Worm (Caenorhabditis elegans) whole organism, L1 larva: Measurements from ENCODE around the gene Y40A1A.3.

ENCODE experiments used
- fkh-10 ChIP-seq: sonication (generic microtip); optimal IDR thresholded peaks from 2 replicates; lab custom pipeline; 2017; ENCODE audit warnings: missing biosample characterization, missing genetic modification reagents, missing genetic modification characterization
- nhr-76 ChIP-seq: sonication (generic microtip); optimal IDR thresholded peaks from 2 replicates; lab custom pipeline; 2017; ENCODE audit warnings: missing biosample characterization, missing genetic modification characterization
- pag-3 ChIP-seq: sonication (generic microtip); optimal IDR thresholded peaks from 2 replicates; lab custom pipeline; 2017; ENCODE audit warnings: missing genetic modification characterization, mild to moderate bottlenecking, missing compliant biosample characterization, antibody characterized with exemption, borderline replicate concordance; ENCODE audit not compliant: insufficient read depth
- pax-3 ChIP-seq: fragments of 200-800 bp; sonication (Bioruptor generic); optimal IDR thresholded peaks from 2 replicates; lab custom pipeline; 2018; ENCODE audit warnings: mild to moderate bottlenecking, missing genetic modification characterization, moderate library complexity, missing compliant biosample characterization
- skn-1 ChIP-seq: fragments of 150-350 bp; optimal IDR thresholded peaks from 2 replicates; lab custom pipeline; 2014; ENCODE audit warnings: missing biosample characterization, missing genetic modification characterization
- unc-86 ChIP-seq: sonication (generic microtip); optimal IDR thresholded peaks from 2 replicates; lab custom pipeline; 2016; ENCODE audit warnings: missing genetic modification characterization, missing compliant biosample characterization
- zag-1 ChIP-seq: fragments of 150-350 bp; optimal IDR thresholded peaks from 2 replicates; lab custom pipeline; 2014; ENCODE audit warnings: missing biosample characterization, missing genetic modification characterization
- ztf-11 ChIP-seq, 2 experiments: sonication (generic microtip); optimal IDR thresholded peaks; 2 replicates each; lab custom pipeline; 2016 to 2017; ENCODE audit warnings: missing genetic modification characterization in 2 of 2, missing biosample characterization in 1 of 2, missing compliant biosample characterization in 1 of 2

DNA sequence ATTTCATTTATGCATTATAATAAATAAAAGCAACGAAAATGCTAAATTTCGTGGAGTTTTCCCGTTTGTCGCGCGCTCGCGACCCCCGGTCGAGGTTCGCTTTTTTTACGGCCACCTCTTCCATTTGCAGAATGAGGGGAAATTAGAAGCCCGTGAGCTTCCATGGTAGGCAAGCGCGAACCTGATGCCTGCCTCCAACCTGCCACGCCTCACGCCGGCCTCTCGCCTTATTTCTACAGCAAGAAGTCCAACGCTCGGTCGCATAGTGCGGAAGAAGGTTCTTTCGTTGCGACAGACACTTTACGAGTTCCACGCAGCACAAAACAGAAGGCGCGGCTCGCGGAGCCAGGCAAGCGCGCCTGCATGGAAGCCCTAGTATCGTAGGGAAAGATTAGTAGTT lies 26.2 kb downstream of the Y40A1A.3 start:
- TF ChIP-seq fkh-10 (GFP tag; lab: Kevin White, UChicago) (no peak), skn-1 (no peak), pag-3 (tag; lab: Kevin White, UChicago) (no peak), pax-3 (tag; lab: Kevin White, UChicago) (no peak), unc-86 (tag; lab: Kevin White, UChicago) (no peak), ztf-11 (tag; optimal IDR thresholded peaks at IDR 0.05; lab: Kevin White, UChicago) (no peak), zag-1 (tag; lab: Kevin White, UChicago) (no peak), nhr-76 (tag; lab: Kevin White, UChicago) (no peak)
